Worm (Caenorhabditis elegans): ENCODE data around the gene glb-7.

Gene glb-7

DNA sequence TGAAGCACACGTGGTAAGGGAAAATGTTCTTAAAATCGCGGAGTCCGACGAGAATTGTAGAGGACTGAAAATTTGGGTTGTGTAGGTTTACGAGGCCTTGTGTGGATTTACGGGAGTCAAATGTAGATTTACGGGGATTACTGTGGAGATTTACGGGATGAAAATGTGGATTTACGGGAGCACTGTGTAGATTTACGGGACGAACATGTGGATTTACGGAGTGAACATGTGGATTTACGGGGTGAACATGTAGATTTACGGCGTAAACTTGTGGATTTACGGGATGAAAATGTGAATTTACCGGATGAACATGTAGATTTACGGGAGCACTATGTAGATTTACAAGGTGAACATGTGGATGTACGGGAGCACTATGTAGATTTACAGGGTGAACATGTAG, 33.7 kb downstream of the glb-7 start:
- no peak for TF ChIP-seq dmd-4 (tag; optimal IDR thresholded peaks at IDR 0.05)
- TF ChIP-seq elt-1 (tag; optimal IDR thresholded peaks at IDR 0.05) = no peak
- TF ChIP-seq nhr-21 (tag; optimal IDR thresholded peaks at IDR 0.05) = no peak
- no peak for TF ChIP-seq alr-1 (tag; optimal IDR thresholded peaks at IDR 0.05)
- no peak for TF ChIP-seq elt-3 (tag; optimal IDR thresholded peaks at IDR 0.05)
- TF ChIP-seq C34F6.9 (tag; optimal IDR thresholded peaks at IDR 0.05) = no peak
- no peak for TF ChIP-seq unc-62 (GFP tag; optimal IDR thresholded peaks at IDR 0.05)
- TF ChIP-seq sem-4 (tag; optimal IDR thresholded peaks at IDR 0.05) = no peak

DNA sequence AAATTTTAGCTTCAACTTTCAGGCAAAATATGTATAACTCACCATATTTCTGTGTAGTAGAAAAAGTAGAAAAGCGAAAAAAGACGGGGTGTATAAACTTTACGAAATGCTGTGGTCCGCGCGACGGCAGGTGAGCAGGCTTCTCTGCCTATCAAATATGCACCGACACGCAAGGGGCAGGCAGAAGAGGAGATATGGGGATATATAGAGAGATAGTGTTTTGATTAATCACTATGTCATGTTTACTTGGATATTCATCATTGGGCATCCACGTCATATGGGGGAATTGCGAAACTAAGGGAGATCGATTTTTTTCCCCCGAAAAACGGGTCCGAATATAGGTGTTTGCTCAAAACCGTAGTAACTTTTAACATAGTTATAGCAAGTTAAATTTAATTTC, 36.5 kb downstream of the glb-7 start, which contains the start of gene gcy-37:
TSS of gene gcy-37 (minus strand) at position 101 of the 400 bp plus-strand sequence.
- TF ChIP-seq elt-3 (tag; optimal IDR thresholded peaks at IDR 0.05) = no peak
- no peak for TF ChIP-seq dmd-4 (tag; optimal IDR thresholded peaks at IDR 0.05)
- TF ChIP-seq nhr-12 (tag; optimal IDR thresholded peaks at IDR 0.05) = no peak
- TF ChIP-seq unc-55 (GFP tag; optimal IDR thresholded peaks at IDR 0.05) = no peak
- no peak for TF ChIP-seq ceh-16 (tag; optimal IDR thresholded peaks at IDR 0.05)
- no peak for TF ChIP-seq nhr-10 (tag; optimal IDR thresholded peaks at IDR 0.05)
- no peak for TF ChIP-seq sma-3 (GFP tag; optimal IDR thresholded peaks at IDR 0.05)
- no peak for TF ChIP-seq aly-2 (tag; optimal IDR thresholded peaks at IDR 0.05)
- TF ChIP-seq nhr-25 (tag; optimal IDR thresholded peaks at IDR 0.05) = no peak
- TF ChIP-seq Y55F3AM.14 (GFP tag; optimal IDR thresholded peaks at IDR 0.05) = no peak
- no peak for TF ChIP-seq R02D3.7 (tag; optimal IDR thresholded peaks at IDR 0.05)
- no peak for TF ChIP-seq alr-1 (tag; optimal IDR thresholded peaks at IDR 0.05)
- no peak for TF ChIP-seq unc-39 (tag; optimal IDR thresholded peaks at IDR 0.05)
- no peak for TF ChIP-seq peb-1 (tag; optimal IDR thresholded peaks at IDR 0.05)
- TF ChIP-seq zag-1 (tag; optimal IDR thresholded peaks at IDR 0.05) = no peak
- TF ChIP-seq lin-11 (tag; optimal IDR thresholded peaks at IDR 0.05) = no peak
- no peak for TF ChIP-seq nhr-77 (tag; optimal IDR thresholded peaks at IDR 0.05)
- TF ChIP-seq egl-27 (tag; optimal IDR thresholded peaks at IDR 0.05) = no peak

DNA sequence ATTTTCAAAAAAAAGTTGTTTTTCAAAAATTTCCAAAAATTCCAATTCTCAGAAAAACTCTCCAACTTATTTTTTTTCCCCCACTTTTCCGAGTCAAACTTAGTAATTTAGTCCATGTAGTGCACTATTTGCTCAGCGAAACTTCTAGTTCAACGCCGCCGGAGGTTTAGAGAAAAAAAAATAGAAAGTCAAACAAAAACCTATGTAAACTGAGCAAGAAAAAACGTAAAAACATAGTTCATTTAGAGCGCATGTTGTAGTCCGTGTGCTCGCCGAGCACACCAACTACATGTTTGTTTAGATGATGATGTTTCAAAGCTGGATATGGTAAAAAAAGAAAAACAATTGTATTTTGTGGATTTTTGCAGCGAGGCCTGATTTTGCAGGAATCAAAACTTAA, 39.7 kb downstream of the glb-7 start:
- TF ChIP-seq aly-2 (tag; optimal IDR thresholded peaks at IDR 0.05) = no peak
- TF ChIP-seq F13H6.1 (tag; optimal IDR thresholded peaks at IDR 0.05) = peak; percentile 66

DNA sequence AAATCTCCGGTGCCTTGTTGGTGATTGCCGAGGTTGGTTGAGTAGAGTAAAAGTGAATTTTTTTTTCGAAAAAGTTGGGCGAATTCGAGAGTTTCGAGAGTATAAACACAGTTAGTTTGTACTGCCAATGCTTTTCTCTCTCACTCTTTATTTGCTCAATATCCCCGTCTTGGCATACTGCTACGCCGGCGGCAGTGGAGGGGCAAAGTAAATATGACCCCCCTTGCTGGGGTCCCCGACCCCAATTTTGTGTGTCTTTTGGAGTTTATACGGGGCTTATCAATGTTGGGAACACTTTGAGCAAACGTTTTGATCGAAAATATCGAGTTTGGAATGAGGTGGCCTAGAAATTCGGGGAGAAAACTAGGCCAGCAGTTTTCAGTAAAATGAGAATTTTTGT, 45.9 kb downstream of the glb-7 start, which contains the start of gene C54E4.4:
TSS of gene C54E4.4 (minus strand) at position 101 of the 400 bp plus-strand sequence.
- TF ChIP-seq sma-3 (GFP tag; optimal IDR thresholded peaks at IDR 0.05) (no peak), F13H6.1 (tag; optimal IDR thresholded peaks at IDR 0.05) (peak; percentile 14)

DNA sequence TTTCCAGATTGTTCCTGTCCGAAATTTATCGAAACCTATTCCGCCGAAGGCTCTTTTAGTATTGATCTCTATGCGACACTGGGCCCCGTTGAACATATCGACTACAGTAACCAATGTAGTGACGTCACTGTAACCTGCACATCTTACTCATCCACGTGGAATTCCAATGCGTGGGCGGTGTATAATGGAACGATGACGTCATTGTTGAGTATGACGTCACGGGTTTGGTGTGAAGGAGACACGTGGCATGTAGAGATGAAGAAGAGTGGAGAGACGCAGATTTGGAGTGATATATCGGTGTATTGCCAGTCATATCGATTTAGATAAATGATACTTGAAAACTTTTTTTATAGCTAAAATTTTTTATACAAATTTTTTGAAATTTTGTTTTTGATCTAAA, 47.7 kb downstream of the glb-7 start:
- TF ChIP-seq elt-3 (tag; optimal IDR thresholded peaks at IDR 0.05) (no peak), snpc-4 (tag; optimal IDR thresholded peaks at IDR 0.05) (no peak), nhr-129 (tag; optimal IDR thresholded peaks at IDR 0.05) (no peak), ceh-16 (tag; optimal IDR thresholded peaks at IDR 0.05) (no peak), F13H6.1 (tag; optimal IDR thresholded peaks at IDR 0.05) (no peak), lsy-2 (tag; optimal IDR thresholded peaks at IDR 0.05) (no peak), dmd-4 (tag; optimal IDR thresholded peaks at IDR 0.05) (no peak), lin-13 (GFP tag; optimal IDR thresholded peaks at IDR 0.05) (no peak), nhr-12 (tag; optimal IDR thresholded peaks at IDR 0.05) (no peak), nhr-77 (tag; optimal IDR thresholded peaks at IDR 0.05) (no peak), ztf-1 (GFP tag; conservative IDR thresholded peaks at IDR 0.05) (no peak), blmp-1 (tag; optimal IDR thresholded peaks at IDR 0.05; ENCODE audit: insufficient read depth) (no peak), sma-9 (GFP tag; optimal IDR thresholded peaks at IDR 0.05) (no peak), sma-9 (tag; optimal IDR thresholded peaks at IDR 0.05) (no peak), nhr-11 (tag; optimal IDR thresholded peaks at IDR 0.05) (no peak), unc-39 (tag; optimal IDR thresholded peaks at IDR 0.05) (no peak)

DNA sequence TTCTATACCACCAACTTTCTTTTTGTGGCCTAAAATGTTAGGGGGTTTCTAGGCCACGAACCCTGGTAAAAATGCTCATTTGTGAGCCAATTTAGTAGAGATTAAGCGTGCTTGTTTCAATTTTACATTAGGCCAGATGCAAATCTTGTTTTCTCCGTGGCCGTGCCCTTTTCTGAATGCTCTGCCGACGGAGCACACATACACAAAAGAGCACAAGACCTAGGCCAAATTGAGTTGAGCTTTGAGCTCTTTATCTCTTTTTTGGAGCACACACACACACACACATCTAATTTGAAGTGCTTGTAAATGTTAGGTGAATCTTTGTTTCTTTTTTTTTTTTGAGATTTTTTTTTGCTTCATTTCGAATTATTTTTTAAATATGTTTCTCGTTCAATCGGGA, 50.3 kb downstream of the glb-7 start:
- no peak for TF ChIP-seq nhr-11 (tag; optimal IDR thresholded peaks at IDR 0.05)
- no peak for TF ChIP-seq sma-3 (GFP tag; optimal IDR thresholded peaks at IDR 0.05)
- no peak for TF ChIP-seq ceh-82 (tag; optimal IDR thresholded peaks at IDR 0.05)
- TF ChIP-seq gmeb-1 (tag; optimal IDR thresholded peaks at IDR 0.05) = no peak
- no peak for TF ChIP-seq unc-62 (GFP tag; optimal IDR thresholded peaks at IDR 0.05)
- no peak for TF ChIP-seq nhr-6 (tag; optimal IDR thresholded peaks at IDR 0.05)
- no peak for TF ChIP-seq nhr-77 (tag; optimal IDR thresholded peaks at IDR 0.05)
- no peak for TF ChIP-seq ztf-1 (GFP tag; conservative IDR thresholded peaks at IDR 0.05)
- TF ChIP-seq nhr-10 (tag; optimal IDR thresholded peaks at IDR 0.05) = no peak
- TF ChIP-seq nhr-25 (tag; optimal IDR thresholded peaks at IDR 0.05) = no peak
- no peak for TF ChIP-seq ZK546.5 (tag; optimal IDR thresholded peaks at IDR 0.05)
- TF ChIP-seq aly-2 (tag; optimal IDR thresholded peaks at IDR 0.05) = no peak
- no peak for TF ChIP-seq nhr-21 (tag; optimal IDR thresholded peaks at IDR 0.05)
- TF ChIP-seq elt-1 (tag; optimal IDR thresholded peaks at IDR 0.05) = no peak
- TF ChIP-seq nhr-23 (tag; optimal IDR thresholded peaks at IDR 0.05) = no peak
- no peak for TF ChIP-seq Y55F3AM.14 (GFP tag; optimal IDR thresholded peaks at IDR 0.05)
